Fruit fly (Drosophila melanogaster) S2 (cell line): ENCODE results near the gene CG9458.

Experiments used
- CG8478 ChIP-seq: fragments of >200 bp; optimal IDR thresholded peaks from 2 replicates; lab custom pipeline; 2018
- CTCF ChIP-seq, 2 experiments: fragments of >200 bp; optimal IDR thresholded peaks; 2 replicates each; lab custom pipeline; 2018

Gene CG9458

DNA sequence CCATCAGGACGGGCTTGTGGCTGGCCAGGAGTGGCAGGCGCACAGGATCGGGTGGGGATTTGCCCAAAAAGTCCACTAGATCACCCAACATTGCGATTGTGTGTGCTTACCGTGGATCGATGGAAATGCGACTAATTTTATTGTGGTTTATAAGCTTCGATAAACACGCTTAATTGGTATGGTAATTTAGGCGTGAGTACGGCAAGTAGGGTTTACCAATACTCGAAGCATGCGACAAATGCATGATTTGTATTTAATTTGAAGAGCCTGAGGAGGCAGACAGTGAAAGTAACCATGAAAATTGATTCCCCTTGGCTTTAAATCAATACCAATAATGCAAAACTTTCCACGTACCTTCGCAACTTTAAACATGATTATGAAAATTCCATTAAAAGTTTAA, at the start of gene CG9458:
Gene CG9458 (minus strand): TSS at position 101 of the 400 bp plus-strand sequence.
- TF ChIP-seq CTCF (optimal IDR thresholded peaks at IDR 0.05; lab: Kevin White, UChicago) (no peak), CG8478 (lab: Kevin White, UChicago) (no peak)

dm6 chr3R:9868538-9869398, 49.1 kb upstream of the CG9458 start:
- TF ChIP-seq CG8478 (lab: Kevin White, UChicago) (no peak), CTCF (optimal IDR thresholded peaks at IDR 0.05; lab: Kevin White, UChicago) (peak; percentile 57 to 69)

dm6 chr3R:9867911-9868537, 48.3 kb upstream of the CG9458 start, which contains the start of gene Teh1:
TSS of gene Teh1 (minus strand) at chr3R:9868120.
- no peak for TF ChIP-seq CG8478 (lab: Kevin White, UChicago)

DNA sequence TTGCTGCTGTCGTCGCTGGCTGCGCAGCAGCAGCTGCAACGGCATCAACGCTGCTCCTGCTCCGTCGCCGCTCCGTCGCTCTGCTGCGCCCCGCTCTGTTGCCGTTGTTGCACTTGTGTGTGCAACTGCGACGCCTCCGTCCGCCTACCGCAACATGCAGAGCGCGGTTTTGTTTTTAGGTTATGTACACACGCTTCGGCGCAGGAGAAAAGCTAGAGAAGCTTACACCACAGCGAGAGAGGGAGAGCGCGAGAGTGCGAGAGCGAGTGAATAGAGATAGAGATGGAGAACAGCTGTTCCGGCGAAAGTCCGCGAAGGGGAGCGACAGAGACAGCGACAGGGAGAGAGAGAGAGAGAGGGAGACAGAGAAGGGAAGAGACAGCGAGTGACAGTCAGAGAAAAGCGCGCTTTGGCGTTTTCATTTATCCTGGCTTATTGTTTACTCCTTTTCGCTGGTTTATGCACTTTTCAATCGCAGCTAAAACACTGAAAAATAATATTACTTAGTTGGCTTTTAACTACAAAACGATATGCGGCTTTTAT, 46.2 kb upstream of the CG9458 start:
- TF ChIP-seq CTCF (optimal IDR thresholded peaks at IDR 0.05; lab: Kevin White, UChicago) (no peak), CG8478 (lab: Kevin White, UChicago) (no peak)

- TF ChIP-seq CTCF (optimal IDR thresholded peaks at IDR 0.05; lab: Kevin White, UChicago) (no peak), CG8478 (lab: Kevin White, UChicago) (no peak)
Measured at dm6 chr3R:9860561-9860960, 40.9 kb upstream of the CG9458 start.

dm6 chr3R:9857785-9858184, 38.1 kb upstream of the CG9458 start:
- no peak for TF ChIP-seq CTCF (optimal IDR thresholded peaks at IDR 0.05; lab: Kevin White, UChicago)

dm6 chr3R:9851653-9852052, 32.0 kb upstream of the CG9458 start:
- no peak for TF ChIP-seq CG8478 (lab: Kevin White, UChicago)
- no peak for TF ChIP-seq CTCF (optimal IDR thresholded peaks at IDR 0.05; lab: Kevin White, UChicago)

- TF ChIP-seq CG8478 (lab: Kevin White, UChicago) (no peak), CTCF (optimal IDR thresholded peaks at IDR 0.05; lab: Kevin White, UChicago) (no peak)
Measured at dm6 chr3R:9823723-9824122, 4.0 kb upstream of the CG9458 start, which contains the start of gene CG34302. TSS of gene CG34302 (minus strand) at chr3R:9823823.

DNA sequence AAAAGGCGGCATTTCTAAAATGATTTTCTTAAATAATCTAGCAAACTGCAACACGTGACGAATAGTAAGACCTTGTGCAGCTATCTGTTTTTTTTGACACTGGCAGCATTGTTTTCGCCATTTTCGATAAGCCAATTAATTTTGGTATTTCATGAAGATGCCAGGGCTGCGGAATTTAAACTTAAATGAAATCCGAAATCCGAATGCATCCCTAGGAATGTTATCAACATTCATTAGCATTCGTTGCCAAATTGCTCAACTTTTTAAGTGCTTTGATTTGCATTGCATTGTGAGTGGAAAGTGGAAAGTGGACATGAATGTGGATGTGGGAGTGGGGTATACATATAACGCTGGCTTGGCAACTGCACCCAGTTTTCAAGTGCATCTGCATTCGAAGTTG, 1.4 kb upstream of the CG9458 start, which contains the start of gene CG42857:
Gene CG42857 (minus strand): TSS at position 101 of the 400 bp plus-strand sequence.
- TF ChIP-seq CTCF (optimal IDR thresholded peaks at IDR 0.05; lab: Kevin White, UChicago) = no peak
- TF ChIP-seq CG8478 (lab: Kevin White, UChicago) = no peak

dm6 chr3R:9818295-9818694, 1.4 kb downstream of the CG9458 start, which contains the start of gene CG9459:
TSS of gene CG9459 (minus strand) at chr3R:9818395.
- no peak for TF ChIP-seq CG8478 (lab: Kevin White, UChicago)
- TF ChIP-seq CTCF (optimal IDR thresholded peaks at IDR 0.05; lab: Kevin White, UChicago) = no peak

DNA sequence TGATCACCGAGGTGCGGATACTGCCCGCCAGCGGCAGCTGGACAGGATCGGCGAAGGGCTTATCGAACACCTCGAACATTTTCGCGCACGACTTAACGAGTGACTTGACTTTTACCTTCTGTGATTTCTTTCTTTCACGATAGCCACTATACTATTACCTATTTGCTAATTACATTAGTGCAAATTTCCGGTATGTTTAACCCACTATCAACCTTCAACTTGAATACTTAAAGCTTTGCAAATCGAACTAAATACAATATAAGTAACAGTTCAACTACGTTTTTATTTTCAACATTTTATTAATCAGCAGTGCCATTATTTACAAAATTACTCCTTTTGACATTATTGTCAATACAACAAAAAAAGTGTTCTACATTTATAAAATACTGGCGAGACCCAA, 2.8 kb downstream of the CG9458 start, which contains the start of gene CG16904:
Gene CG16904 (minus strand): TSS at position 101 of the 400 bp plus-strand sequence.
- no peak for TF ChIP-seq CG8478 (lab: Kevin White, UChicago)
- no peak for TF ChIP-seq CTCF (optimal IDR thresholded peaks at IDR 0.05; lab: Kevin White, UChicago)

dm6 chr3R:9813861-9814260, 5.8 kb downstream of the CG9458 start, which contains the start of gene eloF:
TSS of gene eloF (plus strand) at chr3R:9814161.
- TF ChIP-seq CG8478 (lab: Kevin White, UChicago) = no peak
- TF ChIP-seq CTCF (optimal IDR thresholded peaks at IDR 0.05; lab: Kevin White, UChicago) = no peak

- TF ChIP-seq CG8478 (lab: Kevin White, UChicago) (no peak), CTCF (optimal IDR thresholded peaks at IDR 0.05; lab: Kevin White, UChicago) (no peak)
Measured at dm6 chr3R:9812447-9812846, 7.2 kb downstream of the CG9458 start, which contains the start of gene CG8534. TSS of gene CG8534 (plus strand) at chr3R:9812747.

DNA sequence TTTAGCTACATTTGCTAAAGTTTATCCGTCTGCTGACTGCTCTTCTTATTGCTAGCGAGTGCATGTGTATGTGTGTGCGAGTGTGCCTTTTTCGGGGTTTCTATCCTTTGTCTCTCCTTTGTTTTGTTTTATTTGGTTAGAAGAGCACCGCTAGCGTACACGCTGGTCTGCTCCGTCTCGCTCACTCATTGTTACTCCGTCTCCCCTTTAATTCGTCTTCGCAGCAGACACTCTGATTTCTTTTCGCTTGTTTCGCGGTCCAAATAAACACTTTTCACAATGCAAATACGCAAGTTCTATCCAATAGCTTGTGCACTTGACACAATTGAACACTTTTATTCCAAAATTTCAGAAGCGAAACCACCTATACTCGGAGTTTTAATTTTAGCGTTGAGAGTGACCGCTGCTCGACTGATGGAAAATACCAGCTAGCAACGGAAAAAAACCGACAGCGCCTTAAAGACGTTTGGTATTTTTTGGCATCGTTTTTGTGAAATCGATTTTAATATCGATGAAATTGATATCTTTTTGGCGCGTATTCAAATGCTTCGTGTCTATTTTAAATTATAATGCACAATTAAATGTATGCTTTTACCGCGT, 10.6 kb downstream of the CG9458 start, which contains the start of gene FBXO11:
Gene FBXO11 (minus strand): TSS at position 423 of the 600 bp plus-strand sequence.
- TF ChIP-seq CTCF (optimal IDR thresholded peaks at IDR 0.05; lab: Kevin White, UChicago) (no peak), CG8478 (lab: Kevin White, UChicago) (no peak)
